Fruit fly (Drosophila melanogaster): ENCODE data around the gene mAChR-C.

DNA sequence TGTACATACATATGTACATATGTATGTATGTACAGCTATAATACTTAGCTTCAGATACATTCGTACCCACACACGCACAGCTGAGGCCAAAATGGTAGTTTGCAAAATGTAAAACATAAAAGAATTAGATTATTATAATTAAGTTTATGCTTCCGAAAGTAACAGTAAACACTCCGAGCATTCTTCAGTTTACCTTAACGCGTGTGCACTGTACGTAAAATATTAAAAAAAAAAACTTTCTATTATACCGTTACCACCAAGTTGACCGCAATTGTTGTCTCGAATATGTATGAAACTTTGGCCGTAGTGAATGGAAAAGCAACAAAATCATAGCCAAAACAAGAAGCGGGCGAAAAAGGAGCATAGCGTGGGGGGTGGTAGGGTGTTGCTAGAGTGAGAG is 22.1 kb upstream of the mAChR-C start:
- TF ChIP-seq usp (GFP tag; optimal IDR thresholded peaks at IDR 0.05): no peak
- TF ChIP-seq Dll (optimal IDR thresholded peaks at IDR 0.05): no peak
- TF ChIP-seq psq (optimal IDR thresholded peaks at IDR 0.05): no peak
- TF ChIP-seq CG8478 (optimal IDR thresholded peaks at IDR 0.05): no peak
- TF ChIP-seq pan (optimal IDR thresholded peaks at IDR 0.05): no peak
- TF ChIP-seq EcR (GFP tag; optimal IDR thresholded peaks at IDR 0.05): no peak
